Worm (Caenorhabditis elegans): Measurements from ENCODE around the gene teg-1.

The teg-1 gene

ce11 chrIII:11317164-11317620 is 839 bp downstream of the teg-1 start, which contains the start of gene mcm-10 (continued):
- TF ChIP-seq nhr-12 (tag; optimal IDR thresholded peaks at IDR 0.05) (no peak), F13H6.1 (tag; optimal IDR thresholded peaks at IDR 0.05) (peak; percentile 73), snpc-4 (tag; optimal IDR thresholded peaks at IDR 0.05) (no peak), sma-3 (GFP tag; optimal IDR thresholded peaks at IDR 0.05) (peak; percentile 88), elt-3 (tag; optimal IDR thresholded peaks at IDR 0.05) (no peak), lsy-2 (tag; optimal IDR thresholded peaks at IDR 0.05) (peak; percentile 70 to 83), mdl-1 (tag; optimal IDR thresholded peaks at IDR 0.05) (no peak), ZK546.5 (tag; optimal IDR thresholded peaks at IDR 0.05) (no peak), nhr-10 (tag; optimal IDR thresholded peaks at IDR 0.05) (no peak), egl-27 (tag; optimal IDR thresholded peaks at IDR 0.05) (no peak)

DNA sequence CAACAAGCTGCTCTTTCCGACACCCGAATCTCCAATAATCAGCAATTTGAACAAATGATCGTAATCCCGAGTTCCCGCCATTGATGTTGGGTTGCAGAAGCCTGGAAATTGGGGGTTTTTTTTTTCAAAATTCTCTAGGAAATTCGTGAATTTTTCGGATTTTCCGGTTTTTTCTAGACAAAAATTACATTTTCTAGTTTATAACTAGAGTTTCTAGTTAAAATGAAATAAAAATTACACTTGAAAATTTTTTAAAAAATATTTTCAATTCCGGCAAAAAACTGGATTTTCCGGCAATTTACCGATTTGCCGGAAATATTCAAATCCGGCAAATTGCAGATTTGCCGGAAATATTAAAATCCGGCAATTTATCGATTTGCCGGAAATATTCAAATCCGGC is 6.6 kb downstream of the teg-1 start, which contains the start of gene rab-35:
TSS of gene rab-35 (minus strand) at position 101 of the 400 bp plus-strand sequence.
- no peak for TF ChIP-seq peb-1 (tag; optimal IDR thresholded peaks at IDR 0.05)
- TF ChIP-seq gmeb-1 (tag; optimal IDR thresholded peaks at IDR 0.05), result no peak
- no peak for TF ChIP-seq C34F6.9 (tag; optimal IDR thresholded peaks at IDR 0.05)
- no peak for TF ChIP-seq Y55F3AM.14 (GFP tag; optimal IDR thresholded peaks at IDR 0.05)
- TF ChIP-seq sem-4 (tag; optimal IDR thresholded peaks at IDR 0.05), result no peak
- no peak for TF ChIP-seq crh-2 (tag; optimal IDR thresholded peaks at IDR 0.05)
- no peak for TF ChIP-seq elt-3 (tag; optimal IDR thresholded peaks at IDR 0.05)
- no peak for TF ChIP-seq nhr-237 (tag; optimal IDR thresholded peaks at IDR 0.05)
- TF ChIP-seq mbf-1 (tag; optimal IDR thresholded peaks at IDR 0.05), result no peak
- no peak for TF ChIP-seq nhr-21 (tag; optimal IDR thresholded peaks at IDR 0.05)
- no peak for TF ChIP-seq unc-55 (GFP tag; optimal IDR thresholded peaks at IDR 0.05)

DNA sequence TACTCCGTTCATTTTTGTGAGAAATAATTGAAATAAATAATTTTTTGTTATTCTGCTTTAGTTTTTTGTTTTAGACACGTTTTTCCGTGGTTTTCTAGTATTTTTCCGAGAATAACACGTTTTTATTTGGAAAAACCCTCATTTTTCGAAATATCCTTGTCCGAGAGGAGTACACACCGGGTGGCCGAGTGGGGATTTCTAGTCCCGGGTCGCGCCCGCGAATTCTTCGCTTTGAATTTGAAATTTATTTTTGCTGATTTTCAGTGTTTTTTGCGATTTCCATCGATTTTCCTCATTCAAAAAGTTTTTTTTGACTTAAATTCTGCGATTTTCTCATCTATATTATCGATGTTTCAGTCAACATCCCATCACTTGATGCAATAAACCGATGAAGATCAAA is 27.5 kb downstream of the teg-1 start, which contains the start of the genes gly-9, mib-1 and smc-3:
TSS of gene gly-9 (minus strand) at position 27 of the 400 bp plus-strand sequence.
TSS of gene mib-1 (minus strand) at position 123 of the 400 bp plus-strand sequence.
TSS of gene smc-3 (plus strand) at position 351 of the 400 bp plus-strand sequence.
- TF ChIP-seq peb-1 (tag; optimal IDR thresholded peaks at IDR 0.05), result no peak
- TF ChIP-seq F13H6.1 (tag; optimal IDR thresholded peaks at IDR 0.05), result peak; percentile 70
- TF ChIP-seq elt-1 (tag; optimal IDR thresholded peaks at IDR 0.05), result no peak
- no peak for TF ChIP-seq nhr-77 (tag; optimal IDR thresholded peaks at IDR 0.05)
- no peak for TF ChIP-seq mbf-1 (tag; optimal IDR thresholded peaks at IDR 0.05)
- TF ChIP-seq gmeb-1 (tag; optimal IDR thresholded peaks at IDR 0.05), result peak; percentile 85
- TF ChIP-seq lin-13 (GFP tag; optimal IDR thresholded peaks at IDR 0.05), result peak; percentile 72
- TF ChIP-seq ztf-1 (GFP tag; conservative IDR thresholded peaks at IDR 0.05), result no peak
- TF ChIP-seq sem-4 (tag; optimal IDR thresholded peaks at IDR 0.05), result peak; percentile 4
- no peak for TF ChIP-seq nhr-12 (tag; optimal IDR thresholded peaks at IDR 0.05)
- peak; percentile 75 for TF ChIP-seq unc-55 (GFP tag; optimal IDR thresholded peaks at IDR 0.05)
- TF ChIP-seq lin-39 (tag; optimal IDR thresholded peaks at IDR 0.05), result no peak
- no peak for TF ChIP-seq aly-2 (tag; optimal IDR thresholded peaks at IDR 0.05)
- no peak for TF ChIP-seq nhr-11 (tag; optimal IDR thresholded peaks at IDR 0.05)
- TF ChIP-seq nhr-23 (tag; optimal IDR thresholded peaks at IDR 0.05), result no peak
- peak; percentile 13 for TF ChIP-seq nhr-21 (tag; optimal IDR thresholded peaks at IDR 0.05)
- peak; percentile 33 for TF ChIP-seq fos-1 (tag; optimal IDR thresholded peaks at IDR 0.05)
- TF ChIP-seq mab-5 (tag; optimal IDR thresholded peaks at IDR 0.05), result peak; percentile 6
- TF ChIP-seq mdl-1 (tag; optimal IDR thresholded peaks at IDR 0.05), result no peak
- TF ChIP-seq ceh-16 (tag; optimal IDR thresholded peaks at IDR 0.05), result no peak
- no peak for TF ChIP-seq Y55F3AM.14 (GFP tag; optimal IDR thresholded peaks at IDR 0.05)
- TF ChIP-seq ama-1 (optimal IDR thresholded peaks at IDR 0.05), result no peak
- no peak for TF ChIP-seq nhr-129 (tag; optimal IDR thresholded peaks at IDR 0.05)
- TF ChIP-seq nhr-25 (tag; optimal IDR thresholded peaks at IDR 0.05), result peak; percentile 60
- no peak for TF ChIP-seq R02D3.7 (tag; optimal IDR thresholded peaks at IDR 0.05)
- peak; percentile 76 for TF ChIP-seq sma-3 (GFP tag; optimal IDR thresholded peaks at IDR 0.05)
- no peak for TF ChIP-seq alr-1 (tag; optimal IDR thresholded peaks at IDR 0.05)
- no peak for TF ChIP-seq blmp-1 (tag; optimal IDR thresholded peaks at IDR 0.05; ENCODE audit: insufficient read depth)
- TF ChIP-seq ceh-82 (tag; optimal IDR thresholded peaks at IDR 0.05), result no peak
- no peak for TF ChIP-seq egl-27 (tag; optimal IDR thresholded peaks at IDR 0.05)
- no peak for TF ChIP-seq unc-62 (GFP tag; optimal IDR thresholded peaks at IDR 0.05)
- no peak for TF ChIP-seq nhr-6 (tag; optimal IDR thresholded peaks at IDR 0.05)
- no peak for TF ChIP-seq elt-3 (tag; optimal IDR thresholded peaks at IDR 0.05)
- TF ChIP-seq zag-1 (tag; optimal IDR thresholded peaks at IDR 0.05), result no peak
- no peak for TF ChIP-seq nhr-237 (tag; optimal IDR thresholded peaks at IDR 0.05)
- TF ChIP-seq C34F6.9 (tag; optimal IDR thresholded peaks at IDR 0.05), result peak; percentile 83
- no peak for TF ChIP-seq sma-9 (GFP tag; optimal IDR thresholded peaks at IDR 0.05)
- TF ChIP-seq sma-9 (tag; optimal IDR thresholded peaks at IDR 0.05), result no peak
- TF ChIP-seq crh-2 (tag; optimal IDR thresholded peaks at IDR 0.05), result peak; percentile 86
- no peak for TF ChIP-seq skn-1 (tag; optimal IDR thresholded peaks at IDR 0.05)
- TF ChIP-seq ZK546.5 (tag; optimal IDR thresholded peaks at IDR 0.05), result no peak
- no peak for TF ChIP-seq unc-39 (tag; optimal IDR thresholded peaks at IDR 0.05)
- TF ChIP-seq ztf-4 (tag; optimal IDR thresholded peaks at IDR 0.05), result no peak
- no peak for TF ChIP-seq dmd-4 (tag; optimal IDR thresholded peaks at IDR 0.05)
- peak; percentile 15 for TF ChIP-seq snpc-4 (tag; optimal IDR thresholded peaks at IDR 0.05)
- peak; percentile 48 to 75 for TF ChIP-seq lsy-2 (tag; optimal IDR thresholded peaks at IDR 0.05)
- peak; percentile 48 for TF ChIP-seq lin-11 (tag; optimal IDR thresholded peaks at IDR 0.05)
- TF ChIP-seq nhr-10 (tag; optimal IDR thresholded peaks at IDR 0.05), result no peak

Data from whole organism, L2 larva.